Fruit fly (Drosophila melanogaster) Kc167 (cell line): ENCODE measurements around the gene Cfp1.

Source experiments
- Myc ChIP-seq: fragments of >200 bp; optimal IDR thresholded peaks from 2 replicates; lab custom pipeline; 2017; ENCODE audit warnings: missing external identifiers
- h ChIP-seq: fragments of >200 bp; optimal IDR thresholded peaks from 3 replicates; lab custom pipeline; 2018; ENCODE audit warnings: missing external identifiers
- insv ChIP-seq: fragments of >200 bp; optimal IDR thresholded peaks from 3 replicates; lab custom pipeline; 2018; ENCODE audit warnings: missing external identifiers
- psq ChIP-seq: fragments of >200 bp; optimal IDR thresholded peaks from 2 replicates; lab custom pipeline; 2017; ENCODE audit warnings: missing external identifiers
- ttk ChIP-seq: sonication (Bioruptor generic); optimal IDR thresholded peaks from 2 replicates; lab custom pipeline; 2017; ENCODE audit warnings: missing external identifiers

DNA sequence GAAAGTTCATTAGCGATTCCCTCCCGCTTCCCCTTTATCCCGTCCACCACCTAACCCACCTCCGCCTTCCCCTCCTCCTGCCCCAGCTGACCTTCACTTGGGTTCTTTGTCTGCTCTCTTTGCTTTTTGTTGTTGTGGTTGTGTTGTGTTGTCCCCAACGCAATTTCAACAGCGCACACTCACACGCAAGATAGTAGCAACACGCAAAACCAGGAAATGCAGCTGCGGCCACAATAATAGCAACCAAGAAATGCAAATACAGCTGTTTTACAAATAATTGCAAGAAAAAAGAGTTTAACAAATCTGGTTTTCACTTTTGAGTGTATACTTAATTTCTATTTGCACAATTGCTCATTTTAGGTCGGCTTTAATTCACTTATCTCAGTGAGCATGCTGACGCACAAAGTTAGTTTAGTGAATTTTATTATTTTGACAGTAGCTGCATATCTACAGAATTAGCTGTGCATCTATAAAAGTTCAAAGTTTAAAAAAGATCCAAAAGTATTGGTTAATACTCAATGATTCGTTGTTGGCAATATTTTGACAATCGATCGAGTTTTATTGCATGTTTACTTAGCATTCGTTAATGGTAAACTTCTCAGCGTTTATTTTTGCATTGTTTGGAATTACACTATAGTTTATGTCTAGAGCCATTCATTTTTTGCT, 21.4 kb downstream of the Cfp1 start:
- TF ChIP-seq psq (lab: Kevin White, UChicago) (no peak), insv (lab: Kevin White, UChicago) (no peak), h (lab: Kevin White, UChicago) (no peak), ttk (lab: Kevin White, UChicago) (no peak), Myc (lab: Kevin White, UChicago) (no peak)
